Worm (Caenorhabditis elegans): ENCODE measurements around the gene ZK616.8.

Gene ZK616.8

ce11 chrIV:5364135-5364609 lies 47.8 kb downstream of the ZK616.8 start, which contains the start of the genes hda-6 and F41H10.4:
Gene hda-6, minus strand, starts transcription at chrIV:5364306.
Gene F41H10.4, plus strand, starts transcription at chrIV:5364559.
- no peak for TF ChIP-seq ztf-23 (GFP tag; IDR thresholded peaks at IDR 0.05)
- TF ChIP-seq ref-1 (GFP tag; conservative IDR thresholded peaks at IDR 0.05), result no peak
- no peak for TF ChIP-seq klf-2 (GFP tag; conservative IDR thresholded peaks at IDR 0.05)
- TF ChIP-seq med-1 (GFP tag; optimal IDR thresholded peaks at IDR 0.05; ENCODE audit: insufficient read depth), result no peak
- no peak for TF ChIP-seq T22C8.4 (GFP tag; IDR thresholded peaks at IDR 0.05)
- TF ChIP-seq tab-1 (GFP tag; IDR thresholded peaks at IDR 0.05), result no peak

Measured in whole organism, midembryonic.